Worm (Caenorhabditis elegans): ENCODE measurements around the gene gcy-8.

gcy-8 gene

ce11 chrIV:7946457-7946856 is 18.5 kb downstream of the gcy-8 start, which contains the start of gene czw-1:
TSS of gene czw-1 (minus strand) at chrIV:7946825.
- peak in 2 of 3 experiments; percentile 36 to 49 for TF ChIP-seq dpl-1 (GFP tag; optimal IDR thresholded peaks at IDR 0.05)
- peak in 1 of 2 experiments; percentile 61 for TF ChIP-seq lin-35 (GFP tag; optimal IDR thresholded peaks at IDR 0.05)
- no peak for TF ChIP-seq efl-1 (optimal IDR thresholded peaks at IDR 0.05)
- TF ChIP-seq efl-1 (GFP tag; optimal IDR thresholded peaks at IDR 0.05 in 1 of 2), result peak; percentile 52 to 97
- TF ChIP-seq blmp-1 (tag; optimal IDR thresholded peaks at IDR 0.05), result no peak
- TF ChIP-seq sptf-1 (tag; optimal IDR thresholded peaks at IDR 0.05), result no peak
- TF ChIP-seq nhr-85 (tag), result no peak
- no peak for TF ChIP-seq ceh-88 (GFP tag; IDR thresholded peaks at IDR 0.05)

- TF ChIP-seq nhr-77 (tag; optimal IDR thresholded peaks at IDR 0.05) (peak; percentile 39), blmp-1 (tag; optimal IDR thresholded peaks at IDR 0.05) (peak; percentile 52), vab-15 (tag; optimal IDR thresholded peaks at IDR 0.05) (peak; percentile 32), lin-35 (GFP tag; optimal IDR thresholded peaks at IDR 0.05) (peak; percentile 47 to 80), nhr-85 (tag) (peak; percentile 68), pax-3 (tag; optimal IDR thresholded peaks at IDR 0.05) (peak; percentile 54), F16B12.6 (tag; optimal IDR thresholded peaks at IDR 0.05) (peak; percentile 88), tbx-2 (tag; optimal IDR thresholded peaks at IDR 0.05) (peak; percentile 69), rnt-1 (tag; optimal IDR thresholded peaks at IDR 0.05) (peak; percentile 81), mep-1 (tag; optimal IDR thresholded peaks at IDR 0.05) (peak; percentile 67), efl-1 (optimal IDR thresholded peaks at IDR 0.05) (peak; percentile 69 to 78), efl-1 (GFP tag; optimal IDR thresholded peaks at IDR 0.05 in 1 of 2) (peak; percentile 62 to 96), lsy-2 (tag; optimal IDR thresholded peaks at IDR 0.05) (peak; percentile 88 to 98), nhr-47 (tag; optimal IDR thresholded peaks at IDR 0.05) (peak; percentile 73), unc-98 (GFP tag; IDR thresholded peaks at IDR 0.05) (peak; percentile 69; the same call in 1 of the 2 replicates), ceh-8 (GFP tag; optimal IDR thresholded peaks at IDR 0.05) (peak; percentile 28), mdl-1 (tag; optimal IDR thresholded peaks at IDR 0.05) (peak in 1 of 2 experiments; percentile 45), lin-14 (GFP tag; optimal IDR thresholded peaks at IDR 0.05) (peak; percentile 76), ztf-11 (tag; optimal IDR thresholded peaks at IDR 0.05) (peak in 1 of 2 experiments; percentile 48), ceh-82 (tag; optimal IDR thresholded peaks at IDR 0.05) (peak; percentile 17 to 77 (median 32)), dpl-1 (GFP tag; optimal IDR thresholded peaks at IDR 0.05) (peak; percentile 43 to 65 (median 64)), isw-1 (GFP tag; IDR thresholded peaks at IDR 0.05) (peak; percentile 91), fos-1 (tag; optimal IDR thresholded peaks at IDR 0.05) (peak; percentile 16), snu-23 (GFP tag; optimal IDR thresholded peaks at IDR 0.05) (peak; percentile 75), fkh-8 (tag; optimal IDR thresholded peaks at IDR 0.05) (peak; percentile 75), jun-1 (tag; optimal IDR thresholded peaks at IDR 0.05) (peak; percentile 39), nhr-90 (tag; optimal IDR thresholded peaks at IDR 0.05; ENCODE audit: poor library complexity) (peak; percentile 39), nhr-20 (tag; optimal IDR thresholded peaks at IDR 0.05) (peak; percentile 75), unc-130 (tag; optimal IDR thresholded peaks at IDR 0.05) (peak; percentile 57), lin-15B (tag; optimal IDR thresholded peaks at IDR 0.05) (peak; percentile 46), skn-1 (tag; optimal IDR thresholded peaks at IDR 0.05) (peak; percentile 45), mab-9 (GFP tag; IDR thresholded peaks at IDR 0.05) (peak; percentile 73), C16A3.4 (tag; optimal IDR thresholded peaks at IDR 0.05) (peak; percentile 69), elt-3 (tag; optimal IDR thresholded peaks at IDR 0.05) (peak in 1 of 6 experiments; percentile 25), irx-1 (tag; optimal IDR thresholded peaks at IDR 0.05) (peak; percentile 19), nhr-19 (GFP tag; conservative IDR thresholded peaks at IDR 0.05) (peak; percentile 91), dsc-1 (tag; optimal IDR thresholded peaks at IDR 0.05) (peak; percentile 35), xbp-1 (tag; optimal IDR thresholded peaks at IDR 0.05) (peak; percentile 53), swsn-7 (tag; optimal IDR thresholded peaks at IDR 0.05) (peak; percentile 64), nhr-71 (tag; optimal IDR thresholded peaks at IDR 0.05) (peak; percentile 84), lin-13 (GFP tag; optimal IDR thresholded peaks at IDR 0.05) (peak; percentile 76), grh-1 (GFP tag; IDR thresholded peaks at IDR 0.05) (peak; percentile 71), unc-86 (tag; optimal IDR thresholded peaks at IDR 0.05) (peak; percentile 49), ceh-88 (GFP tag; IDR thresholded peaks at IDR 0.05) (peak; percentile 87)
Measured at ce11 chrIV:7946899-7947499, 19.0 kb downstream of the gcy-8 start, which contains the start of gene F20D12.12. TSS of gene F20D12.12 (plus strand) at chrIV:7947440.
